Fruit fly (Drosophila melanogaster) whole organism, pupa: ENCODE results near the gene RnpS1.

Source experiments
- CG10348 ChIP-seq: fragments of 200-800 bp; sonication (Bioruptor generic); IDR thresholded peaks from 2 replicates; pipeline ENCODE4 v1.3.6; 2022; ENCODE audit warnings: missing biosample characterization, missing genetic modification characterization
- CG12605 ChIP-seq: fragments of 200-800 bp; sonication (Bioruptor generic); IDR thresholded peaks from 2 replicates; pipeline ENCODE4 v1.3.6; 2022; ENCODE audit warnings: missing biosample characterization, missing genetic modification characterization
- CG13204 ChIP-seq: fragments of 200-800 bp; sonication (Bioruptor generic); optimal IDR thresholded peaks from 2 replicates; lab custom pipeline; 2018; ENCODE audit warnings: missing biosample characterization, mild to moderate bottlenecking, missing genetic modification characterization, moderate library complexity
- CG14655 ChIP-seq: fragments of 200-800 bp; sonication (Bioruptor generic); optimal IDR thresholded peaks from 3 replicates; lab custom pipeline; 2017; ENCODE audit warnings: mild to moderate bottlenecking, missing biosample characterization, missing genetic modification reagents, missing genetic modification characterization
- CG15710 ChIP-seq: fragments of 200-800 bp; sonication (Bioruptor generic); optimal IDR thresholded peaks from 2 replicates; lab custom pipeline; 2018; ENCODE audit warnings: missing biosample characterization, mild to moderate bottlenecking, missing genetic modification characterization, moderate library complexity
- CG17806 ChIP-seq: fragments of 200-800 bp; sonication (Bioruptor generic); optimal IDR thresholded peaks from 2 replicates; lab custom pipeline; 2018; ENCODE audit warnings: missing biosample characterization, mild to moderate bottlenecking, missing genetic modification characterization, moderate library complexity
- CG32121 ChIP-seq: fragments of 200-800 bp; sonication (Bioruptor generic); IDR thresholded peaks from 2 replicates; pipeline ENCODE4 v1.3.6; 2022; ENCODE audit warnings: missing biosample characterization, missing genetic modification characterization
- CG34367 ChIP-seq: fragments of 200-800 bp; sonication (Bioruptor generic); optimal IDR thresholded peaks from 2 replicates; lab custom pipeline; 2018; ENCODE audit warnings: missing biosample characterization, mild to moderate bottlenecking, missing genetic modification characterization
- CG4496 ChIP-seq: fragments of 200-800 bp; sonication (Bioruptor generic); IDR thresholded peaks from 3 replicates; pipeline ENCODE4 v1.3.6; 2022; ENCODE audit warnings: missing biosample characterization, missing genetic modification characterization
- CG8159 ChIP-seq: fragments of 200-800 bp; sonication (Bioruptor generic); optimal IDR thresholded peaks from 3 replicates; lab custom pipeline; 2018; ENCODE audit warnings: missing biosample characterization, mild to moderate bottlenecking, missing genetic modification characterization, moderate library complexity
- CG8301 ChIP-seq: fragments of 200-800 bp; sonication (Bioruptor generic); optimal IDR thresholded peaks from 2 replicates; lab custom pipeline; 2018; ENCODE audit warnings: missing biosample characterization, mild to moderate bottlenecking, missing genetic modification characterization
- CG9948 ChIP-seq: fragments of 200-800 bp; sonication (Bioruptor generic); optimal IDR thresholded peaks from 2 replicates; lab custom pipeline; 2018; ENCODE audit warnings: missing biosample characterization, mild to moderate bottlenecking, missing genetic modification characterization, moderate library complexity
- D1 ChIP-seq: fragments of 200-800 bp; sonication (Bioruptor generic); optimal IDR thresholded peaks from 2 replicates; lab custom pipeline; 2018; ENCODE audit warnings: missing biosample characterization, mild to moderate bottlenecking, missing genetic modification characterization, moderate library complexity
- EcR ChIP-seq: fragments of 200-800 bp; sonication (Bioruptor generic); optimal IDR thresholded peaks from 3 replicates; lab custom pipeline; 2019; ENCODE audit warnings: missing biosample characterization, missing genetic modification characterization, mild to moderate bottlenecking, moderate library complexity, missing genetic modification reagents
- Ets98B ChIP-seq: fragments of 200-800 bp; sonication (Bioruptor generic); IDR thresholded peaks from 2 replicates; pipeline ENCODE4 v1.3.6; 2022; ENCODE audit warnings: missing biosample characterization, missing genetic modification characterization
- Pif1A ChIP-seq: fragments of 200-800 bp; sonication (Bioruptor generic); optimal IDR thresholded peaks from 3 replicates; lab custom pipeline; 2016; ENCODE audit warnings: missing biosample characterization, missing genetic modification characterization
- Pif1B ChIP-seq: fragments of 200-800 bp; sonication (Bioruptor generic); optimal IDR thresholded peaks from 3 replicates; lab custom pipeline; 2016; ENCODE audit warnings: missing biosample characterization, missing genetic modification characterization
- Snoo ChIP-seq: fragments of 200-800 bp; sonication (Bioruptor generic); optimal IDR thresholded peaks from 3 replicates; lab custom pipeline; 2017; ENCODE audit warnings: missing biosample characterization, mild to moderate bottlenecking, missing genetic modification characterization, inconsistent platforms
- fd96Ca ChIP-seq: fragments of 200-800 bp; sonication (Bioruptor generic); IDR thresholded peaks from 3 replicates; pipeline ENCODE4 v1.3.6; 2022; ENCODE audit warnings: missing biosample characterization, missing genetic modification characterization
- gl ChIP-seq: fragments of 200-800 bp; sonication (Bioruptor generic); optimal IDR thresholded peaks from 2 replicates; lab custom pipeline; 2018; ENCODE audit warnings: missing biosample characterization, mild to moderate bottlenecking, missing genetic modification characterization
- rn ChIP-seq: fragments of 200-800 bp; sonication (Bioruptor generic); IDR thresholded peaks from 2 replicates; pipeline ENCODE4 v1.3.6; 2022; ENCODE audit warnings: missing biosample characterization, missing genetic modification characterization

RnpS1 gene

DNA sequence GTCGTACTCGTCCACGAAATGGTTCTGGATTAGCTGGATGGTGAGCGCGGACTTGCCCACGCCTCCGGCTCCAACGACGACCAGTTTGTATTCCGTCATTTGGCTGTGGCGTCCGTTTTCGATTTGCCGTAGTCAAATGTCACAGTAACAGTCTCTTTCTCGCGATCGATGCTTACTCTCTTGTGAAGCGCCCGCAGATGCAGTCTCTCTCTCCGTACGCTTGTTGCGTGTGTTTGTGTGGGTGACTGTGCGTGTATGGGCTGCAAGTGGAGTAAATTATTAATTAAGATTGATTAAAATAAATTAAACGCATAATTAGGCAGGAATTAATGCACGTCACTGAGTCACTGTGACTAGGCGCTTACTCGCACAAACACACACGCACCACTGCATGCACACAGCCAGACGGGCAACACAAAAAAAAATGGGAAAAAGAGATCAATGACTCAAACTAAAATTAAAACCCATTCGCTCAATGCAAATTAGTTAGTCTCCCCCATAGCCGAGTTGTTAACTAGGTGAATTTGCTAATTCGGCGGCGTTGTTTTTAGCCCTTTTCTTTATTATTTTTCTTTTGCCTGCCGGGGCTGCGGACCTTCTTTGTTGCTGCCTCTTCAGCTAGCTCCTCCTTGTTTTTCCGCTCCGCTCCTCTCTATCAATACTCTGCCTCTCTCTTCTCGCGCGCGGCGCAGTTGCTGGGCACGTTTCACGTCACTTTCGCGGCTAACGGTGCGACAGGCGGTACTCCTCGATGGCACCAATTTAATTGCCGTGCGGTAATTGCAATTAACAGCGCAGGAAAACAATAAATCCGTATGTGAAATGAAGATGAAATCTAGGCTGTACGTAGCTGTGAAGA is 39.4 kb upstream of the RnpS1 start:
- TF ChIP-seq EcR (GFP tag; lab: Kevin White, UChicago) (peak; percentile 79), Pif1B (no peak)

DNA sequence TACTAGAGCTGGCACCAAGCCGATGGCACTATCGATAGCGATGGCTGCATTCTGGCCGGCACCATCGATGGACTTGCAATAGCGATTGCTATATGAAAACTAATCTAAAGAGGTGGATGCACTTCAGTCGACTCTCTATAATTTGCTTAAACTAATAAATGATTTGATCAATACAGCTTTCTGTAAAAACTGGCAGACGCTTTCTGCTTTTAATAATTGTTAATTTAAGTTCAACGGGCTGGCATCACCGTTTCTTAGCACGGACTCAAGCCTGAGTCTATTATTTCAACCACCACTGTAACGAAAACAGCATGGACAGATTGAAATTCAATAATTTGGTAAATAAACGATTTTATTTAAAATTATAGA is 38.8 kb upstream of the RnpS1 start, which contains the start of the genes Ras85D and Rlb1:
TSS of gene Ras85D (minus strand) at position 16 of the 369 bp plus-strand sequence.
TSS of gene Rlb1 (plus strand) at position 276 of the 369 bp plus-strand sequence.
- TF ChIP-seq CG17806 (tag; lab: Kevin White, UChicago) (peak; percentile 19), fd96Ca (GFP tag; lab: Robert Waterston, UW) (no peak), CG14655 (no peak), Snoo (peak; percentile 23), CG34367 (tag; lab: Kevin White, UChicago) (no peak), EcR (GFP tag; lab: Kevin White, UChicago) (no peak), CG8159 (tag; lab: Kevin White, UChicago) (peak; percentile 33), gl (tag; lab: Kevin White, UChicago) (no peak), Pif1A (GFP tag; lab: Kevin White, UChicago) (no peak), Ets98B (GFP tag; lab: Robert Waterston, UW) (no peak), CG4496 (GFP tag; lab: Robert Waterston, UW) (no peak), CG12605 (GFP tag; lab: Robert Waterston, UW) (no peak), D1 (no peak), CG10348 (no peak), CG8301 (no peak), CG32121 (GFP tag; lab: Robert Waterston, UW) (no peak), rn (no peak), CG13204 (GFP tag; lab: Kevin White, UChicago) (no peak), CG9948 (tag; lab: Kevin White, UChicago) (peak; percentile 9), CG15710 (tag; lab: Kevin White, UChicago) (peak; percentile 34), Pif1B (no peak)

DNA sequence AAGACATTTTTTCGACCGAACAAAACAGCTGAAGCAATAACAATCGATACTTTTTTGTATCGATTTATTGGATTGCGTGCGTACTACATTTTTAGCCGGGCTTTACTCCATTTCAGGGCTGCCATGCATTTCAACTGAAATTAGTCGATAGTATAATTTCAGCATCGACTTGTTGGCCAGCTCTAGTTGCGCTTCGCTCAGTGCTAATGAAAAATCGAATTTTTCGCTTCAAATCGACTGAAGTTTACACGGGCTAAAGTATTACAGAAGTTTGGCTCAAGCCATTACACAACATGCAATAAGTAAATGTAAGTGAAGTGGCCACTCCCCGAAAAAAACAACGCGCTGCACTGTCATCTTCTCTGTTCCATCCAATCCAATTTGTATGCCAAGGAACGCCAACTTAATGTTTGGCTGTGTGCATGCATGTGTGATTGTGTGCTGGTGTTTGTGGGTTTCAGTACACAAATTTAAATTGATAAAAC is 35.9 kb upstream of the RnpS1 start, which contains the start of the genes mRpL47, CG8176 and Kdm3:
TSS of gene mRpL47 (minus strand) at position 49 of the 485 bp plus-strand sequence.
TSS of gene CG8176 (plus strand) at position 148 of the 485 bp plus-strand sequence.
TSS of gene Kdm3 (plus strand) at position 148 of the 485 bp plus-strand sequence.
- TF ChIP-seq CG15710 (tag; lab: Kevin White, UChicago) (peak; percentile 13), CG8159 (tag; lab: Kevin White, UChicago) (no peak), Pif1B (no peak)

DNA sequence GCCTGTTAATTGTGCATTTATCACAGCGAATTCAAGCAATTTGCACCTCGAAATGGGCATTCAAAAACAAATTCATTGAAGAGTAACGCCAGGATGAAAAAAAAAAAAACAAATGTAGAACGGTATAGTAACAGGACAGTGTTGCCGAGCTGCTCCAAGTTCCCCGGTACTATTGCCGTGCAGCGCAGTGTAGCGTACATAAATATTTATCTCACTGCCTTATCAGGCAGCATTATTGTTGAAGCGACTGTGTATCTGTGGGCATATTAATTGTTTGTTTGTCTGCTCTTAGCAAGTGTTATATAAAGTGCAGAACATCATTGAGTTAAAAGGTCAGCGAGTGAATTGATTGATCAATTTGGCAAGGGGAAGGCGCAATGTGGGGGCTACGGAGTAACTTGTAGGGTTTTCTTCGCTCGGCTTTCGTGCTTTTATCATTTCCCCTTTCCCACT is 35.4 kb upstream of the RnpS1 start:
- TF ChIP-seq CG12605 (GFP tag; lab: Robert Waterston, UW): no peak
- TF ChIP-seq Ets98B (GFP tag; lab: Robert Waterston, UW): no peak
- no peak for TF ChIP-seq CG34367 (tag; lab: Kevin White, UChicago)
- TF ChIP-seq Pif1B: no peak
- no peak for TF ChIP-seq CG14655
- TF ChIP-seq Snoo: no peak
- no peak for TF ChIP-seq CG10348

DNA sequence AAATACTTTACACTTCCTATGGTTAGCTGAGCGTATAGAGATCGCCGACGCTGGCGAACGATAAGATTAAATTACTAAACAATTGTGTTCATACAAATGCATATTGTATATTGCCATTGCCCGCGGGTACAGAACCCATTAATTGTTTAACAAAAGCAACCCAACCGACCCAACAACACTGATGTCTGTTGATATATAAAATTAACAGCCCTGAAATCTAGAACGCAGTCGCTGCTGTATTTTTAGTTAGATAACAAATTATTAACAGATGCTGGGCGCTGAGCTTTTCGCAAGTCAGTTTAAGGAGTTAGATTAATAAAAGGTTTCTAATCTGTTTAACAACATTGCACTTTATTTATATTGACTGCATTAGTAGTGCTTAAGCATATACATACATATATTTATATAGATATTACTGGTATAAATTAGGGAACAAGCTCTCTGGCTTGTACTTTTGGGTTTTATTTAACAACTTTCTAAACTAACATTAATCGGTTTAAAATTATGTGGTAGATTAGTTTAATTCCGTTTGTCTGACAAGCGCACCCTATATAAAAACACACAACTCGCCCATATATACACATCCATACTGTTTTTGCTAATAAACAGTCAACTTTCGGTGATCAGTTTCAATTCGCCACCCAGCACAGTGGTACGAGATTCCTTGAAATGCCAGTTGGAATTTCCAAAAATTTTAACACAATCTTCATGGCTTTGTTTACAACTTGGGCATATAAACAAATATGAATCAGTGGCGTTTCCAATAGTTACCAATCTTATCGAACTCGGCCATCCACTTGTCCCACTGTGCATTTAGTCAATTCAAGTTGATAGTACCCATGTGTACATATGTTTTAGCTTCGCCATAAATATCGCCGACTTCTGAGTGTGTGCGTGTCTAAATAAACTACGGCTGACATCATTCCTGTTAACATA is 23.7 kb upstream of the RnpS1 start:
- TF ChIP-seq Snoo (peak; percentile 79), CG14655 (no peak), CG32121 (GFP tag; lab: Robert Waterston, UW) (peak; percentile 94), rn (peak; percentile 80), CG15710 (tag; lab: Kevin White, UChicago) (no peak), EcR (GFP tag; lab: Kevin White, UChicago) (no peak), CG34367 (tag; lab: Kevin White, UChicago) (no peak), CG8301 (peak; percentile 84), D1 (no peak), Pif1B (no peak), fd96Ca (GFP tag; lab: Robert Waterston, UW) (peak; percentile 97), gl (tag; lab: Kevin White, UChicago) (peak; percentile 62), CG12605 (GFP tag; lab: Robert Waterston, UW) (peak; percentile 88), Pif1A (GFP tag; lab: Kevin White, UChicago) (peak; percentile 91), CG10348 (peak; percentile 71), CG4496 (GFP tag; lab: Robert Waterston, UW) (peak; percentile 97), CG13204 (GFP tag; lab: Kevin White, UChicago) (no peak), Ets98B (GFP tag; lab: Robert Waterston, UW) (peak; percentile 96), CG9948 (tag; lab: Kevin White, UChicago) (peak; percentile 76), CG8159 (tag; lab: Kevin White, UChicago) (no peak), CG17806 (tag; lab: Kevin White, UChicago) (peak; percentile 82)
- TF ChIP-seq, all 21 proteins: peak for 13
